Worm (Caenorhabditis elegans): ENCODE results near the gene T25B2.3.

DNA sequence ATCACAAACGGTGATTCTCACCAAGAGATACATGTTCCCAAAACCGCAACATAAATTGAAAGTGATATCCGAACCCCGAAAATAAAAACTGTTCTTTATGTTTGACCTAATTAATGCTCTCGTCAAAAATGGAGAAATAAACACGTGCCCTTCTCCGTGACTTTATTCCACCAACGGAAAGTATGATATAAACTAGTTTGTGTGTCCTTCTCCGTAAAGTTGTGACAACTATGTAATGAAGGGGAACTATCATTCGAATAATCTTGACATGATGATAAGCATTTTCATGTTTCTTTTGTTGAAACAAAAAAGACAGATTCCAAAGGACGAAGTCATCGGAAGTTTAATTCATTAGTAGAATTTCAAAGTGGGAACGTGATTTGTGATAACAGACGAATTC, 25.6 kb downstream of the T25B2.3 start:
- TF ChIP-seq him-1 (tag; optimal IDR thresholded peaks at IDR 0.05) (no peak), W03F9.2 (tag; optimal IDR thresholded peaks at IDR 0.05) (no peak), dao-5 (tag; optimal IDR thresholded peaks at IDR 0.05) (no peak)
